Worm (Caenorhabditis elegans) whole organism, L4 larva: ENCODE measurements around the gene srlf-2.

Experiments
- F10B5.3 ChIP-seq: sonication (generic microtip); optimal IDR thresholded peaks from 2 replicates; lab custom pipeline; 2016; ENCODE audit warnings: mild to moderate bottlenecking, missing genetic modification characterization, missing compliant biosample characterization
- F44E2.7 ChIP-seq: fragments of 200-800 bp; sonication (Bioruptor generic); IDR thresholded peaks from 2 replicates; pipeline ENCODE4 v2.1.2; 2022; ENCODE audit warnings: missing genetic modification characterization, missing compliant biosample characterization
- R02D3.7 ChIP-seq: fragments of 150-350 bp; sonication (generic microtip); optimal IDR thresholded peaks from 3 replicates; lab custom pipeline; 2014; ENCODE audit warnings: missing biosample characterization, missing genetic modification characterization
- T20F7.1 ChIP-seq: fragments of 200-800 bp; sonication (Bioruptor generic); optimal IDR thresholded peaks from 2 replicates; lab custom pipeline; 2018; ENCODE audit warnings: mild to moderate bottlenecking, missing genetic modification characterization, missing compliant biosample characterization
- T26A8.4 ChIP-seq: fragments of 200-800 bp; sonication (Bioruptor generic); IDR thresholded peaks from 2 replicates; pipeline ENCODE4 v1.3.6; 2022; ENCODE audit warnings: missing genetic modification characterization, missing compliant biosample characterization
- Y105C5A.15 ChIP-seq: fragments of 200-800 bp; sonication (Bioruptor generic); IDR thresholded peaks from 2 replicates; pipeline ENCODE4 v1.3.6; 2022; ENCODE audit warnings: missing genetic modification characterization, missing compliant biosample characterization
- Y5F2A.4 ChIP-seq: fragments of 200-800 bp; sonication (Bioruptor generic); optimal IDR thresholded peaks from 2 replicates; lab custom pipeline; 2018; ENCODE audit warnings: mild to moderate bottlenecking, missing genetic modification characterization, missing compliant biosample characterization
- Y75B8A.6 ChIP-seq: fragments of 200-800 bp; sonication (Bioruptor generic); IDR thresholded peaks from 2 replicates; pipeline ENCODE4 v1.3.6; 2022; ENCODE audit warnings: missing genetic modification reagents, missing genetic modification characterization, missing compliant biosample characterization
- ZK337.2 ChIP-seq: fragments of 200-800 bp; sonication (Bioruptor generic); IDR thresholded peaks from 2 replicates; pipeline ENCODE4 v1.3.6; 2022; ENCODE audit warnings: missing genetic modification reagents, missing genetic modification characterization, missing compliant biosample characterization
- aly-2 ChIP-seq: sonication (generic microtip); optimal IDR thresholded peaks from 2 replicates; lab custom pipeline; 2018; ENCODE audit warnings: missing biosample characterization, missing genetic modification characterization
- arid-1 ChIP-seq: fragments of 200-800 bp; sonication (Bioruptor generic); conservative IDR thresholded peaks from 2 replicates; pipeline ENCODE4 v1.3.6; 2022; ENCODE audit warnings: missing genetic modification reagents, missing genetic modification characterization, missing compliant biosample characterization
- attf-4 ChIP-seq: sonication (generic microtip); optimal IDR thresholded peaks from 3 replicates; lab custom pipeline; 2017; ENCODE audit warnings: missing biosample characterization, missing genetic modification characterization
- ceh-20 ChIP-seq: fragments of 200-800 bp; sonication (Bioruptor generic); IDR thresholded peaks from 2 replicates; pipeline ENCODE4 v1.3.6; 2022; ENCODE audit warnings: missing genetic modification reagents, missing genetic modification characterization, missing compliant biosample characterization
- ceh-28 ChIP-seq: fragments of 150-350 bp; optimal IDR thresholded peaks from 2 replicates; lab custom pipeline; 2014; ENCODE audit warnings: missing biosample characterization, missing genetic modification reagents, missing genetic modification characterization
- ceh-44 ChIP-seq: fragments of 200-800 bp; sonication (Bioruptor generic); IDR thresholded peaks from 2 replicates; pipeline ENCODE4 v1.3.6; 2022; ENCODE audit warnings: missing genetic modification reagents, missing genetic modification characterization, missing compliant biosample characterization
- ceh-62 ChIP-seq: sonication (generic microtip); optimal IDR thresholded peaks from 2 replicates; lab custom pipeline; 2017; ENCODE audit warnings: missing biosample characterization, missing genetic modification characterization
- cey-2 ChIP-seq: sonication (generic microtip); optimal IDR thresholded peaks from 3 replicates; lab custom pipeline; 2017; ENCODE audit warnings: missing genetic modification characterization, mild to moderate bottlenecking, missing compliant biosample characterization, antibody characterized with exemption, borderline replicate concordance; ENCODE audit not compliant: insufficient read depth
- ctbp-1 ChIP-seq: fragments of 200-800 bp; sonication (Bioruptor generic); IDR thresholded peaks from 2 replicates; pipeline ENCODE4 v1.3.6; 2022; ENCODE audit warnings: missing genetic modification reagents, missing genetic modification characterization, missing compliant biosample characterization
- daf-19 ChIP-seq: fragments of 200-800 bp; sonication (Bioruptor generic); conservative IDR thresholded peaks from 2 replicates; pipeline ENCODE4 v1.3.6; 2022; ENCODE audit warnings: missing genetic modification characterization, missing compliant biosample characterization
- dmd-8 ChIP-seq: fragments of 200-800 bp; sonication (Bioruptor generic); IDR thresholded peaks from 2 replicates; pipeline ENCODE4 v1.3.6; 2022; ENCODE audit warnings: missing genetic modification characterization, missing compliant biosample characterization
- dve-1 ChIP-seq: sonication (generic microtip); optimal IDR thresholded peaks from 2 replicates; lab custom pipeline; 2017; ENCODE audit warnings: antibody characterized with exemption, mild to moderate bottlenecking, missing genetic modification characterization, missing compliant biosample characterization; ENCODE audit not compliant: insufficient read depth
- egl-27 ChIP-seq: sonication (generic microtip); optimal IDR thresholded peaks from 3 replicates; lab custom pipeline; 2017; ENCODE audit warnings: missing biosample characterization, missing genetic modification reagents, missing genetic modification characterization
- gei-8 ChIP-seq: fragments of 200-800 bp; sonication (Bioruptor generic); optimal IDR thresholded peaks from 2 replicates; lab custom pipeline; 2018; ENCODE audit warnings: mild to moderate bottlenecking, missing genetic modification characterization, missing compliant biosample characterization
- hlh-30 ChIP-seq: sonication (generic microtip); optimal IDR thresholded peaks from 2 replicates; lab custom pipeline; 2017; ENCODE audit warnings: antibody characterized with exemption, mild to moderate bottlenecking, missing genetic modification characterization, missing compliant biosample characterization; ENCODE audit not compliant: insufficient read depth
- hmg-1.1 ChIP-seq: fragments of 200-800 bp; sonication (Bioruptor generic); IDR thresholded peaks from 2 replicates; pipeline ENCODE4 v1.3.6; 2022; ENCODE audit warnings: missing genetic modification reagents, missing genetic modification characterization, missing compliant biosample characterization
- lin-1 ChIP-seq: fragments of 200-800 bp; sonication (Bioruptor generic); IDR thresholded peaks from 2 replicates; pipeline ENCODE4 v1.3.6; 2022; ENCODE audit warnings: missing genetic modification reagents, missing genetic modification characterization, missing compliant biosample characterization
- lin-13 ChIP-seq: fragments of 150-350 bp; optimal IDR thresholded peaks from 2 replicates; lab custom pipeline; 2014; ENCODE audit warnings: missing biosample characterization, missing genetic modification reagents, missing genetic modification characterization
- lin-38 ChIP-seq: fragments of 200-800 bp; sonication (Bioruptor generic); IDR thresholded peaks from 2 replicates; pipeline ENCODE4 v1.3.6; 2022; ENCODE audit warnings: missing genetic modification reagents, missing genetic modification characterization, missing compliant biosample characterization
- lin-39 ChIP-seq: fragments of 150-350 bp; optimal IDR thresholded peaks from 2 replicates; lab custom pipeline; 2014; ENCODE audit warnings: missing biosample characterization, missing genetic modification reagents, missing genetic modification characterization
- madf-9 ChIP-seq: fragments of 200-800 bp; sonication (Bioruptor generic); conservative IDR thresholded peaks from 2 replicates; pipeline ENCODE4 v1.3.6; 2022; ENCODE audit warnings: missing genetic modification reagents, missing genetic modification characterization, missing compliant biosample characterization
- mdt-29 ChIP-seq: fragments of 200-800 bp; sonication (Bioruptor generic); IDR thresholded peaks from 2 replicates; pipeline ENCODE4 v1.3.6; 2022; ENCODE audit warnings: missing genetic modification reagents, missing genetic modification characterization, missing compliant biosample characterization
- mep-1 ChIP-seq: fragments of 150-350 bp; sonication (generic microtip); optimal IDR thresholded peaks from 3 replicates; lab custom pipeline; 2014; ENCODE audit warnings: missing biosample characterization, missing genetic modification characterization
- mxl-2 ChIP-seq: fragments of 200-800 bp; sonication (Bioruptor generic); conservative IDR thresholded peaks from 2 replicates; pipeline ENCODE4 v1.3.6; 2022; ENCODE audit warnings: missing genetic modification reagents, missing genetic modification characterization, missing compliant biosample characterization
- nhr-10 ChIP-seq: fragments of 150-350 bp; optimal IDR thresholded peaks from 2 replicates; lab custom pipeline; 2014; ENCODE audit warnings: missing biosample characterization, missing genetic modification characterization
- nhr-102 ChIP-seq: sonication (generic microtip); optimal IDR thresholded peaks from 2 replicates; lab custom pipeline; 2016; ENCODE audit warnings: mild to moderate bottlenecking, missing genetic modification characterization, moderate library complexity, missing compliant biosample characterization
- nhr-237 ChIP-seq: sonication (generic microtip); optimal IDR thresholded peaks from 2 replicates; lab custom pipeline; 2017; ENCODE audit warnings: missing biosample characterization, missing genetic modification characterization
- nhr-28 ChIP-seq: fragments of 150-350 bp; optimal IDR thresholded peaks from 2 replicates; lab custom pipeline; 2014; ENCODE audit warnings: missing biosample characterization, missing genetic modification characterization
- nhr-76 ChIP-seq: fragments of 150-350 bp; optimal IDR thresholded peaks from 2 replicates; lab custom pipeline; 2014; ENCODE audit warnings: missing biosample characterization, missing genetic modification characterization
- nhr-77 ChIP-seq: fragments of 150-350 bp; optimal IDR thresholded peaks from 2 replicates; lab custom pipeline; 2014; ENCODE audit warnings: missing biosample characterization, missing genetic modification characterization
- pha-4 ChIP-seq, 2 experiments: fragments of 150-350 bp in 1 of 2; fragments of 200-800 bp in 1 of 2; sonication (Bioruptor generic) in 1 of 2; IDR thresholded peaks in 1 of 2; optimal IDR thresholded peaks in 1 of 2; 2 replicates each; pipeline versions ENCODE4 v1.3.6 to Lab custom; 2014 to 2022; ENCODE audit warnings: missing genetic modification characterization in 2 of 2, missing genetic modification reagents in 2 of 2, missing biosample characterization in 1 of 2, missing compliant biosample characterization in 1 of 2
- php-3 ChIP-seq: fragments of 200-800 bp; sonication (Bioruptor generic); IDR thresholded peaks from 2 replicates; pipeline ENCODE4 v1.3.6; 2022; ENCODE audit warnings: missing genetic modification reagents, missing genetic modification characterization, missing compliant biosample characterization
- pqm-1 ChIP-seq: sonication (generic microtip); optimal IDR thresholded peaks from 2 replicates; lab custom pipeline; 2017; ENCODE audit warnings: missing biosample characterization, missing genetic modification characterization
- set-16 ChIP-seq: fragments of 200-800 bp; sonication (Bioruptor generic); IDR thresholded peaks from 2 replicates; pipeline ENCODE4 v1.3.6; 2022; ENCODE audit warnings: missing genetic modification reagents, missing genetic modification characterization, missing compliant biosample characterization
- skn-1 ChIP-seq: fragments of 150-350 bp; optimal IDR thresholded peaks from 2 replicates; lab custom pipeline; 2014; ENCODE audit warnings: missing biosample characterization, missing genetic modification characterization
- snpc-1.2 ChIP-seq: fragments of 200-800 bp; sonication (Bioruptor generic); IDR thresholded peaks from 2 replicates; pipeline ENCODE4 v1.3.6; 2022; ENCODE audit warnings: missing genetic modification reagents, missing genetic modification characterization, missing compliant biosample characterization
- spr-1 ChIP-seq: sonication (generic microtip); optimal IDR thresholded peaks from 2 replicates; lab custom pipeline; 2016; ENCODE audit warnings: mild to moderate bottlenecking, missing genetic modification characterization, missing compliant biosample characterization
- unc-62 ChIP-seq, 3 experiments: fragments of 150-350 bp in 1 of 3; sonication (generic microtip); optimal IDR thresholded peaks in 2 of 3; peaks in 1 of 3; 1 replicate in 1 of 3; 2 replicates in 2 of 3; lab custom pipeline; 2014 to 2017; ENCODE audit warnings: missing biosample characterization in 3 of 3, missing genetic modification characterization in 3 of 3, missing genetic modification reagents in 3 of 3, missing genotype in 1 of 3
- vab-7 ChIP-seq: fragments of 200-800 bp; sonication (Bioruptor generic); IDR thresholded peaks from 2 replicates; pipeline ENCODE4 v1.3.6; 2022; ENCODE audit warnings: missing genetic modification reagents, missing genetic modification characterization, missing compliant biosample characterization
- zfp-3 ChIP-seq: fragments of 200-800 bp; sonication (Bioruptor generic); conservative IDR thresholded peaks from 2 replicates; pipeline ENCODE4 v1.3.6; 2022; ENCODE audit warnings: missing genetic modification reagents, missing genetic modification characterization, missing compliant biosample characterization
- zip-11 ChIP-seq: fragments of 200-800 bp; sonication (Bioruptor generic); IDR thresholded peaks from 2 replicates; pipeline ENCODE4 v1.3.6; 2022; ENCODE audit warnings: missing genetic modification characterization, missing compliant biosample characterization
- ztf-7 ChIP-seq: fragments of 150-350 bp; optimal IDR thresholded peaks from 2 replicates; lab custom pipeline; 2014; ENCODE audit warnings: missing biosample characterization, missing genetic modification characterization

The srlf-2 gene

ce11 chrIV:8529039-8529438 is 39.0 kb downstream of the srlf-2 start:
- TF ChIP-seq set-16 (GFP tag; lab: Robert Waterston, UW), result no peak
- no peak for TF ChIP-seq snpc-1.2 (GFP tag; lab: Robert Waterston, UW)
- no peak for TF ChIP-seq nhr-102 (tag; lab: Kevin White, UChicago)
- peak; percentile 43 for TF ChIP-seq mep-1 (tag; lab: Kevin White, UChicago)
- no peak for TF ChIP-seq attf-4 (tag; lab: Kevin White, UChicago)
- no peak for TF ChIP-seq pqm-1
- TF ChIP-seq daf-19 (GFP tag; lab: Robert Waterston, UW), result no peak
- no peak for TF ChIP-seq Y75B8A.6 (GFP tag; lab: Robert Waterston, UW)
- no peak for TF ChIP-seq lin-1 (GFP tag; lab: Robert Waterston, UW)
- no peak for TF ChIP-seq lin-38 (GFP tag; lab: Robert Waterston, UW)
- no peak for TF ChIP-seq zip-11 (GFP tag; lab: Robert Waterston, UW)
- no peak for TF ChIP-seq egl-27 (tag; lab: Kevin White, UChicago)
- TF ChIP-seq spr-1, result no peak
- TF ChIP-seq gei-8 (GFP tag; lab: Kevin White, UChicago), result no peak
- TF ChIP-seq unc-62 (GFP tag; optimal IDR thresholded peaks at IDR 0.05 in 1 of 2; lab: Kevin White, UChicago), result no peak
- no peak for TF ChIP-seq unc-62 (tag; optimal IDR thresholded peaks at IDR 0.05; lab: Kevin White, UChicago)
- no peak for TF ChIP-seq T20F7.1 (GFP tag; lab: Kevin White, UChicago)
- TF ChIP-seq F10B5.3 (tag; lab: Kevin White, UChicago), result no peak
- peak; percentile 75 for TF ChIP-seq nhr-28 (tag; lab: Kevin White, UChicago)
- no peak for TF ChIP-seq nhr-77 (tag; lab: Kevin White, UChicago)
- TF ChIP-seq madf-9 (GFP tag; lab: Robert Waterston, UW), result no peak
- TF ChIP-seq R02D3.7 (tag; lab: Kevin White, UChicago), result no peak
- TF ChIP-seq pha-4 (GFP tag; IDR thresholded peaks at IDR 0.05; lab: Robert Waterston, UW), result no peak
- no peak for TF ChIP-seq pha-4 (tag; optimal IDR thresholded peaks at IDR 0.05; lab: Kevin White, UChicago)
- no peak for TF ChIP-seq lin-39 (tag; lab: Kevin White, UChicago)
- TF ChIP-seq Y5F2A.4 (GFP tag; lab: Kevin White, UChicago), result no peak
- TF ChIP-seq ZK337.2 (GFP tag; lab: Robert Waterston, UW), result no peak
- TF ChIP-seq ceh-44 (GFP tag; lab: Robert Waterston, UW), result no peak
- TF ChIP-seq lin-13 (GFP tag; lab: Kevin White, UChicago), result no peak
- TF ChIP-seq mxl-2 (GFP tag; lab: Robert Waterston, UW), result no peak; the same call in 1 of the 2 replicates
- peak; percentile 34; the same call in 1 of the 2 replicates for TF ChIP-seq mdt-29 (GFP tag; lab: Robert Waterston, UW)
- no peak for TF ChIP-seq nhr-237
- no peak for TF ChIP-seq vab-7
- no peak for TF ChIP-seq Y105C5A.15
- TF ChIP-seq ctbp-1 (GFP tag; lab: Robert Waterston, UW), result 0 out of 2 replicates have a peak, but pooled peaks have one; percentile 8
- TF ChIP-seq hlh-30 (tag; lab: Kevin White, UChicago), result peak; percentile 82
- no peak for TF ChIP-seq dmd-8 (GFP tag; lab: Robert Waterston, UW)
- TF ChIP-seq hmg-1.1, result no peak
- TF ChIP-seq ztf-7, result no peak
- TF ChIP-seq F44E2.7 (GFP tag; lab: Robert Waterston, UW), result no peak
- 0 out of 2 replicates have a peak, but pooled peaks have one; percentile 14 for TF ChIP-seq zfp-3 (GFP tag; lab: Robert Waterston, UW)
- no peak for TF ChIP-seq aly-2 (tag; lab: Kevin White, UChicago)
- TF ChIP-seq ceh-20, result peak; percentile 20; the same call in 1 of the 2 replicates
- TF ChIP-seq nhr-10 (tag; lab: Kevin White, UChicago), result no peak
- TF ChIP-seq ceh-62 (tag; lab: Kevin White, UChicago), result no peak
- TF ChIP-seq skn-1 (tag; lab: Kevin White, UChicago), result no peak
- TF ChIP-seq T26A8.4 (GFP tag; lab: Robert Waterston, UW), result no peak
- no peak for TF ChIP-seq arid-1 (GFP tag; lab: Robert Waterston, UW)
- peak; percentile 55 for TF ChIP-seq cey-2 (tag; lab: Kevin White, UChicago)
- no peak for TF ChIP-seq php-3 (GFP tag; lab: Robert Waterston, UW)
- TF ChIP-seq nhr-76, result no peak
- no peak for TF ChIP-seq dve-1
- no peak for TF ChIP-seq ceh-28
